Fruit fly (Drosophila melanogaster) whole organism, wandering third instar larva: ENCODE results near the gene Gyf.

Source experiments
- GATAd ChIP-seq: sonication (Bioruptor generic); optimal IDR thresholded peaks from 2 replicates; lab custom pipeline; 2016; ENCODE audit warnings: missing biosample characterization, missing genetic modification characterization
- Hr83 ChIP-seq: fragments of 200-300 bp; sonication (Bioruptor generic); optimal IDR thresholded peaks from 2 replicates; lab custom pipeline; 2016; ENCODE audit warnings: missing biosample characterization, mild to moderate bottlenecking, missing genetic modification characterization, moderate library complexity; ENCODE audit not compliant: poor library complexity, severe bottlenecking
- Jra ChIP-seq: sonication (Bioruptor generic); optimal IDR thresholded peaks from 2 replicates; lab custom pipeline; 2016; ENCODE audit warnings: missing biosample characterization, missing genetic modification characterization
- Myc ChIP-seq: fragments of >200 bp; optimal IDR thresholded peaks from 2 replicates; lab custom pipeline; 2017
- N ChIP-seq: fragments of >200 bp; optimal IDR thresholded peaks from 2 replicates; lab custom pipeline; 2018; ENCODE audit warnings: missing biosample characterization, missing external identifiers, missing genetic modification characterization
- br ChIP-seq: fragments of 200-800 bp; sonication (Bioruptor generic); optimal IDR thresholded peaks from 2 replicates; lab custom pipeline; 2016; ENCODE audit warnings: missing biosample characterization, missing genetic modification characterization
- h ChIP-seq: fragments of 200-800 bp; sonication (Bioruptor generic); optimal IDR thresholded peaks from 3 replicates; lab custom pipeline; 2016; ENCODE audit warnings: missing biosample characterization, mild to moderate bottlenecking, missing genetic modification characterization
- lola ChIP-seq: fragments of >200 bp; optimal IDR thresholded peaks from 2 replicates; lab custom pipeline; 2017; ENCODE audit warnings: missing biosample characterization, missing genetic modification characterization
- pan ChIP-seq: fragments of >200 bp; optimal IDR thresholded peaks from 2 replicates; lab custom pipeline; 2017
- psq ChIP-seq: fragments of 200-800 bp; sonication (Bioruptor generic); optimal IDR thresholded peaks from 3 replicates; lab custom pipeline; 2017; ENCODE audit warnings: missing biosample characterization, mild to moderate bottlenecking, missing genetic modification characterization, moderate library complexity
- rgr ChIP-seq: fragments of 200-800 bp; sonication (Bioruptor generic); optimal IDR thresholded peaks from 3 replicates; lab custom pipeline; 2016; ENCODE audit warnings: missing biosample characterization, mild to moderate bottlenecking, missing genetic modification characterization
- woc ChIP-seq: sonication (Bioruptor generic); optimal IDR thresholded peaks from 2 replicates; lab custom pipeline; 2016; ENCODE audit warnings: missing biosample characterization, mild to moderate bottlenecking, missing genetic modification characterization

- TF ChIP-seq h (GFP tag; lab: Kevin White, UChicago) (no peak), GATAd (GFP tag; lab: Kevin White, UChicago) (no peak), pan (lab: Kevin White, UChicago) (no peak), lola (GFP tag; lab: Kevin White, UChicago) (no peak), psq (GFP tag; lab: Kevin White, UChicago) (no peak), woc (GFP tag; lab: Kevin White, UChicago) (no peak), N (GFP tag; lab: Kevin White, UChicago) (no peak), Jra (GFP tag; lab: Kevin White, UChicago) (no peak), Hr83 (GFP tag; lab: Kevin White, UChicago) (peak; percentile 25), rgr (GFP tag; lab: Kevin White, UChicago) (no peak), br (GFP tag; lab: Kevin White, UChicago) (no peak), Myc (lab: Kevin White, UChicago) (no peak)
Measured at dm6 chr4:832985-833384, 33.8 kb downstream of the Gyf start.
